Worm (Caenorhabditis elegans) whole organism, mixed stage, embryonic: ENCODE data around the gene nuc-1.

ENCODE experiments used
- bed-3 ChIP-seq: fragments of 200-800 bp; sonication (Bioruptor generic); optimal IDR thresholded peaks from 3 replicates; lab custom pipeline; 2018; ENCODE audit warnings: mild to moderate bottlenecking, missing genetic modification characterization, moderate library complexity, missing compliant biosample characterization
- blmp-1 ChIP-seq: fragments of 150-350 bp; optimal IDR thresholded peaks from 2 replicates; lab custom pipeline; 2014; ENCODE audit warnings: missing biosample characterization, missing genetic modification characterization
- ceh-39 ChIP-seq: fragments of 150-350 bp; optimal IDR thresholded peaks from 2 replicates; lab custom pipeline; 2014; ENCODE audit warnings: missing biosample characterization, missing genetic modification characterization
- ceh-83 ChIP-seq: fragments of 200-800 bp; sonication (Bioruptor generic); optimal IDR thresholded peaks from 2 replicates; lab custom pipeline; 2018; ENCODE audit warnings: mild to moderate bottlenecking, missing genetic modification characterization, missing compliant biosample characterization
- ces-1 ChIP-seq: fragments of 150-350 bp; optimal IDR thresholded peaks from 2 replicates; lab custom pipeline; 2014; ENCODE audit warnings: missing biosample characterization, missing genetic modification reagents, missing genetic modification characterization
- cnd-1 ChIP-seq: fragments of 200-800 bp; sonication (Bioruptor generic); optimal IDR thresholded peaks from 2 replicates; lab custom pipeline; 2018; ENCODE audit warnings: mild to moderate bottlenecking, missing genetic modification characterization, missing compliant biosample characterization
- drap-1 ChIP-seq: fragments of 200-800 bp; sonication (Bioruptor generic); optimal IDR thresholded peaks from 3 replicates; lab custom pipeline; 2018; ENCODE audit warnings: mild to moderate bottlenecking, missing genetic modification characterization, missing compliant biosample characterization
- elt-1 ChIP-seq: sonication (generic microtip); optimal IDR thresholded peaks from 2 replicates; lab custom pipeline; 2017; ENCODE audit warnings: missing genetic modification characterization, mild to moderate bottlenecking, missing compliant biosample characterization, antibody characterized with exemption, moderate library complexity, borderline replicate concordance; ENCODE audit not compliant: insufficient read depth
- elt-3 ChIP-seq: fragments of 150-350 bp; optimal IDR thresholded peaks from 2 replicates; lab custom pipeline; 2014; ENCODE audit warnings: missing biosample characterization, missing genetic modification characterization
- flh-1 ChIP-seq: fragments of 200-800 bp; sonication (Bioruptor generic); optimal IDR thresholded peaks from 2 replicates; lab custom pipeline; 2018; ENCODE audit warnings: mild to moderate bottlenecking, missing genetic modification characterization, moderate library complexity, missing compliant biosample characterization
- ham-2 ChIP-seq: fragments of 200-800 bp; sonication (Bioruptor generic); optimal IDR thresholded peaks from 2 replicates; lab custom pipeline; 2018; ENCODE audit warnings: mild to moderate bottlenecking, missing genetic modification characterization, missing compliant biosample characterization
- hlh-1 ChIP-seq: fragments of 150-350 bp; optimal IDR thresholded peaks from 2 replicates; lab custom pipeline; 2014; ENCODE audit warnings: missing biosample characterization, missing genetic modification reagents, missing genetic modification characterization
- lin-13 ChIP-seq: fragments of 150-350 bp; optimal IDR thresholded peaks from 2 replicates; lab custom pipeline; 2014; ENCODE audit warnings: missing biosample characterization, missing genetic modification characterization
- lin-32 ChIP-seq: fragments of 200-800 bp; sonication (Bioruptor generic); optimal IDR thresholded peaks from 2 replicates; lab custom pipeline; 2018; ENCODE audit warnings: mild to moderate bottlenecking, missing genetic modification characterization, missing compliant biosample characterization
- lsy-2 ChIP-seq: fragments of 150-350 bp; optimal IDR thresholded peaks from 2 replicates; lab custom pipeline; 2014; ENCODE audit warnings: missing biosample characterization, missing genetic modification characterization
- mab-5 ChIP-seq: fragments of 150-350 bp; optimal IDR thresholded peaks from 2 replicates; lab custom pipeline; 2014; ENCODE audit warnings: missing biosample characterization, missing genetic modification characterization
- mep-1 ChIP-seq: fragments of 150-350 bp; optimal IDR thresholded peaks from 2 replicates; lab custom pipeline; 2017; ENCODE audit warnings: missing biosample characterization, missing genetic modification reagents, missing genetic modification characterization, inconsistent platforms
- mls-2 ChIP-seq: sonication (generic microtip); optimal IDR thresholded peaks from 2 replicates; lab custom pipeline; 2016; ENCODE audit warnings: mild to moderate bottlenecking, missing genetic modification characterization, moderate library complexity, missing compliant biosample characterization
- nhr-12 ChIP-seq: fragments of 150-350 bp; optimal IDR thresholded peaks from 2 replicates; lab custom pipeline; 2014; ENCODE audit warnings: missing biosample characterization, missing genetic modification characterization
- nhr-2 ChIP-seq: fragments of 150-350 bp; optimal IDR thresholded peaks from 2 replicates; lab custom pipeline; 2014; ENCODE audit warnings: missing biosample characterization, missing genetic modification characterization
- nhr-237 ChIP-seq: fragments of 150-350 bp; optimal IDR thresholded peaks from 2 replicates; lab custom pipeline; 2014; ENCODE audit warnings: missing biosample characterization, missing genetic modification characterization
- nhr-76 ChIP-seq: sonication (generic microtip); optimal IDR thresholded peaks from 2 replicates; lab custom pipeline; 2017; ENCODE audit warnings: missing biosample characterization, missing genetic modification characterization
- pha-4 ChIP-seq: fragments of 150-350 bp; optimal IDR thresholded peaks from 2 replicates; lab custom pipeline; 2018; ENCODE audit warnings: missing biosample characterization, missing genetic modification reagents, missing genetic modification characterization
- sem-2 ChIP-seq: fragments of 200-800 bp; sonication (Bioruptor generic); optimal IDR thresholded peaks from 2 replicates; lab custom pipeline; 2018; ENCODE audit warnings: mild to moderate bottlenecking, missing genetic modification characterization, missing compliant biosample characterization
- snpc-4 ChIP-seq: fragments of 150-350 bp; optimal IDR thresholded peaks from 2 replicates; lab custom pipeline; 2014; ENCODE audit warnings: missing biosample characterization, missing genetic modification characterization
- sptf-1 ChIP-seq: sonication (generic microtip); optimal IDR thresholded peaks from 2 replicates; lab custom pipeline; 2017; ENCODE audit warnings: mild to moderate bottlenecking, missing genetic modification characterization, moderate library complexity, missing compliant biosample characterization
- tbx-8 ChIP-seq: fragments of 200-800 bp; sonication (Bioruptor generic); optimal IDR thresholded peaks from 2 replicates; lab custom pipeline; 2018; ENCODE audit warnings: mild to moderate bottlenecking, missing genetic modification characterization, moderate library complexity, missing compliant biosample characterization
- unc-120 ChIP-seq: sonication (generic microtip); optimal IDR thresholded peaks from 2 replicates; lab custom pipeline; 2017; ENCODE audit warnings: missing genetic modification characterization, missing compliant biosample characterization; ENCODE audit not compliant: poor library complexity, severe bottlenecking
- unc-39 ChIP-seq: fragments of 150-350 bp; optimal IDR thresholded peaks from 2 replicates; lab custom pipeline; 2014; ENCODE audit warnings: missing biosample characterization, missing genetic modification characterization
- unc-62 ChIP-seq: fragments of 150-350 bp; optimal IDR thresholded peaks from 2 replicates; lab custom pipeline; 2014; ENCODE audit warnings: missing biosample characterization, missing genetic modification reagents, missing genetic modification characterization
- zip-8 ChIP-seq: fragments of 150-350 bp; optimal IDR thresholded peaks from 2 replicates; lab custom pipeline; 2014; ENCODE audit warnings: missing biosample characterization, missing genetic modification characterization
- ztf-11 ChIP-seq: fragments of 150-350 bp; optimal IDR thresholded peaks from 2 replicates; lab custom pipeline; 2014; ENCODE audit warnings: missing biosample characterization, missing genetic modification characterization

nuc-1 gene

ce11 chrX:9504221-9504620 lies 35.5 kb upstream of the nuc-1 start:
- no peak for TF ChIP-seq blmp-1 (tag; lab: Kevin White, UChicago)
- no peak for TF ChIP-seq ztf-11 (tag; lab: Kevin White, UChicago)
- no peak for TF ChIP-seq unc-120 (tag; lab: Kevin White, UChicago)
- no peak for TF ChIP-seq mep-1 (tag; lab: Kevin White, UChicago)
- no peak for TF ChIP-seq ham-2 (GFP tag; lab: Kevin White, UChicago)
- TF ChIP-seq mab-5, result no peak
- peak; percentile 1 for TF ChIP-seq mls-2 (tag; lab: Kevin White, UChicago)
- TF ChIP-seq lsy-2 (tag; lab: Kevin White, UChicago), result no peak
- peak; percentile 62 for TF ChIP-seq unc-62 (GFP tag; lab: Kevin White, UChicago)
- TF ChIP-seq ceh-39, result no peak
- peak; percentile 69 for TF ChIP-seq elt-1 (tag; lab: Kevin White, UChicago)
- no peak for TF ChIP-seq nhr-237 (tag; lab: Kevin White, UChicago)
- TF ChIP-seq lin-32 (GFP tag; lab: Kevin White, UChicago), result no peak
- TF ChIP-seq ceh-83 (GFP tag; lab: Kevin White, UChicago), result no peak
- no peak for TF ChIP-seq sptf-1 (tag; lab: Kevin White, UChicago)
- TF ChIP-seq snpc-4, result no peak
- TF ChIP-seq hlh-1 (tag; lab: Kevin White, UChicago), result no peak
- TF ChIP-seq ces-1, result peak; percentile 93
- no peak for TF ChIP-seq nhr-76 (tag; lab: Kevin White, UChicago)
- TF ChIP-seq elt-3, result no peak
- no peak for TF ChIP-seq flh-1
- TF ChIP-seq, all 35 proteins: peak for 4

- TF ChIP-seq nhr-2 (tag; lab: Kevin White, UChicago) (peak; percentile 92), snpc-4 (no peak), ceh-39 (peak; percentile 30), pha-4 (tag; lab: Kevin White, UChicago) (peak; percentile 19)
These were observed 34.8 kb upstream of the nuc-1 start for ce11 chrX:9504911-9505397.

- TF ChIP-seq ces-1 (peak; percentile 84), sem-2 (GFP tag; lab: Kevin White, UChicago) (no peak), zip-8 (tag; lab: Kevin White, UChicago) (no peak), nhr-2 (tag; lab: Kevin White, UChicago) (no peak), elt-1 (tag; lab: Kevin White, UChicago) (no peak), cnd-1 (tag; lab: Kevin White, UChicago) (no peak), unc-120 (tag; lab: Kevin White, UChicago) (no peak), sptf-1 (tag; lab: Kevin White, UChicago) (peak; percentile 38), nhr-76 (tag; lab: Kevin White, UChicago) (no peak), drap-1 (GFP tag; lab: Kevin White, UChicago) (no peak), mab-5 (no peak), flh-1 (no peak), blmp-1 (tag; lab: Kevin White, UChicago) (no peak), ceh-83 (GFP tag; lab: Kevin White, UChicago) (no peak), unc-39 (tag; lab: Kevin White, UChicago) (no peak), bed-3 (GFP tag; lab: Kevin White, UChicago) (no peak)
These were observed 33.4 kb upstream of the nuc-1 start for ce11 chrX:9506341-9506740.

ce11 chrX:9508426-9509010 lies 31.2 kb upstream of the nuc-1 start:
- TF ChIP-seq ztf-11 (tag; lab: Kevin White, UChicago) (no peak), mep-1 (tag; lab: Kevin White, UChicago) (no peak), ceh-39 (no peak), mls-2 (tag; lab: Kevin White, UChicago) (no peak), unc-39 (tag; lab: Kevin White, UChicago) (no peak), nhr-12 (tag; lab: Kevin White, UChicago) (no peak), elt-1 (tag; lab: Kevin White, UChicago) (no peak), lin-13 (tag; lab: Kevin White, UChicago) (no peak), nhr-76 (tag; lab: Kevin White, UChicago) (no peak), cnd-1 (tag; lab: Kevin White, UChicago) (no peak), mab-5 (no peak), unc-62 (GFP tag; lab: Kevin White, UChicago) (no peak), sptf-1 (tag; lab: Kevin White, UChicago) (no peak), ces-1 (no peak), tbx-8 (GFP tag; lab: Kevin White, UChicago) (no peak), bed-3 (GFP tag; lab: Kevin White, UChicago) (no peak)
